Worm (Caenorhabditis elegans): ENCODE results near the gene str-87.

Gene str-87

DNA sequence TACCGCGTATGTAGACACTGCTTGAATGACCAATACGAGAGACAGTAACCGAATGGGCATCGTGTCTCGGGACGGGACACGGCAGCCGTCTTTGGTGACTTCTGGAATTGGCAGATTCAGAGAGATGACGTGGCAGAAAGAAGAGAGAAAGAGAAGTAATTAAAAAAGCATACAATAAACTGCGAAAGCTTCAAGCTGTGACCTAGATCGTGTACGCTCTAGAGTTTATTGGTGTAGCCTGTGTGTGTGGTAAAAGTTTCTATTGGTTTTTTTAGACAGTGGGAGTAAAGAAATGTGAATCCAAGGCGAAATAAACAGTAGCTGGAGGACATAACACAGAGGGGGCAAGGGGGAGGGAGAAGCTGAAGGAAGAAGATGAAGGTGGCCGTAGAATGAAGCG lies 44.0 kb downstream of the str-87 start, which contains the start of gene T19A5.3:
Gene T19A5.3 (minus strand): TSS at position 101 of the 400 bp plus-strand sequence.
- TF ChIP-seq ceh-82 (tag; optimal IDR thresholded peaks at IDR 0.05) (no peak), lin-39 (tag; optimal IDR thresholded peaks at IDR 0.05) (no peak), daf-12 (tag; optimal IDR thresholded peaks at IDR 0.05) (no peak), aly-2 (tag; optimal IDR thresholded peaks at IDR 0.05) (no peak), ztf-11 (tag; optimal IDR thresholded peaks at IDR 0.05) (no peak), elt-1 (tag; optimal IDR thresholded peaks at IDR 0.05) (no peak), lsy-12 (tag; optimal IDR thresholded peaks at IDR 0.05) (no peak), nhr-25 (tag; optimal IDR thresholded peaks at IDR 0.05) (no peak), zag-1 (tag; optimal IDR thresholded peaks at IDR 0.05) (no peak)

- TF ChIP-seq snpc-4 (tag; optimal IDR thresholded peaks at IDR 0.05) (no peak), nhr-23 (tag; optimal IDR thresholded peaks at IDR 0.05) (peak; percentile 47), elt-3 (tag; optimal IDR thresholded peaks at IDR 0.05) (no peak), eor-1 (tag; optimal IDR thresholded peaks at IDR 0.05) (no peak), mdl-1 (tag; optimal IDR thresholded peaks at IDR 0.05) (no peak), nhr-237 (tag; optimal IDR thresholded peaks at IDR 0.05) (no peak)
These were observed 45.5 kb downstream of the str-87 start for ce11 chrV:8942437-8942978.

DNA sequence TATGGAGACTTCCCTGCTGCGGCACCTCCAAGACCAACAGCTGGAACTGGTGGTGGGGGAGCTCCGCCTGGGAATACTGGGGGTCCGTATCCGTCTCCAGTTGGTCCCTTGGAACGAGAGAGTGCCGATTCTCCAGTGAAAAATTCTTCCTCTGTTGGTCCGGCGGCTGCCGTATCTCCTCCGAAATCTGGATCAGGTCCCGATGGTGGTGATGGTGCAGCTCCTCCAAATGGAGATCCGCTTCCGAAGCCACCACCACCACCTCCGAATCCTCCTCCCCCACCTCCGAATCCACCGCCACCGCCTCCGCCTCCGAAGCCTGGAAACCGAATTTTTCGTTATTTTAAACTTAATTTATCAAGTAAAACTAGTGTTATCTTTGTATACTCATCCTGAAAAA lies 47.6 kb downstream of the str-87 start:
- TF ChIP-seq ceh-9 (tag; optimal IDR thresholded peaks at IDR 0.05): no peak
- no peak for TF ChIP-seq pqm-1 (tag; optimal IDR thresholded peaks at IDR 0.05)
- TF ChIP-seq fkh-10 (GFP tag; optimal IDR thresholded peaks at IDR 0.05): no peak
- no peak for TF ChIP-seq ceh-82 (tag; optimal IDR thresholded peaks at IDR 0.05)
- TF ChIP-seq ztf-4 (tag; optimal IDR thresholded peaks at IDR 0.05): no peak
- TF ChIP-seq sea-2 (GFP tag; optimal IDR thresholded peaks at IDR 0.05): no peak

ce11 chrV:8939424-8940065 lies 48.5 kb downstream of the str-87 start:
- TF ChIP-seq elt-2 (tag; optimal IDR thresholded peaks at IDR 0.05) (peak; percentile 32), nhr-23 (tag; optimal IDR thresholded peaks at IDR 0.05) (no peak), nhr-12 (tag; optimal IDR thresholded peaks at IDR 0.05) (no peak), eor-1 (tag; optimal IDR thresholded peaks at IDR 0.05) (no peak), nfya-1 (tag; optimal IDR thresholded peaks at IDR 0.05; ENCODE audit: insufficient read depth) (peak; percentile 18), ama-1 (optimal IDR thresholded peaks at IDR 0.05) (peak; percentile 98), pha-4 (tag; optimal IDR thresholded peaks at IDR 0.05) (peak; percentile 35), zag-1 (tag; optimal IDR thresholded peaks at IDR 0.05) (no peak), ztf-4 (tag; optimal IDR thresholded peaks at IDR 0.05) (peak; percentile 39), nhr-237 (tag; optimal IDR thresholded peaks at IDR 0.05) (no peak), nhr-25 (tag; optimal IDR thresholded peaks at IDR 0.05) (peak; percentile 27), lsy-12 (tag; optimal IDR thresholded peaks at IDR 0.05) (peak; percentile 1)

DNA sequence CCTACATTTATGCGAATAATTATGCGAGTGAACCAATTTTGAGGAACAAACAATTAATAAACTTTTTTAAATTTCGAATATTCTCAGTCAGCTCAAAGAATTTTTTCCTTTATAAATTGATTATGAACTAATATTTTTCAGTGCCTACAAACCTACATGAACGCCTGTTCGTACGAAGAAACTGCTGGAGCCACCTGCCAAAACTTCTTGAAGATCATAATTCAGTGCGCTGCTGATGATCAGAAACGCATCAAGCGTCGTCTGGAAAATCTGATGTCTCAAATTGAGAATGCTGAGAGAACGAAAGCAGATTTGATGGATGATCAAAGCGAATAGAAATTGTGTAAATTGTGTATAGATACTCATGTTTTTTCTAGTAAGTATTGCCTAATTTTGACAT lies 49.1 kb downstream of the str-87 start:
- TF ChIP-seq fos-1 (tag; optimal IDR thresholded peaks at IDR 0.05) (no peak), jun-1 (tag; optimal IDR thresholded peaks at IDR 0.05) (no peak), ama-1 (optimal IDR thresholded peaks at IDR 0.05) (peak; percentile 76), snpc-4 (tag; optimal IDR thresholded peaks at IDR 0.05) (no peak), nhr-43 (tag; optimal IDR thresholded peaks at IDR 0.05; ENCODE audit: poor library complexity, severe bottlenecking) (peak; percentile 8), nhr-67 (tag; optimal IDR thresholded peaks at IDR 0.05) (no peak), egl-5 (tag; optimal IDR thresholded peaks at IDR 0.05) (no peak), ztf-4 (tag; optimal IDR thresholded peaks at IDR 0.05) (no peak), fkh-2 (tag; optimal IDR thresholded peaks at IDR 0.05) (no peak), aly-2 (tag; optimal IDR thresholded peaks at IDR 0.05) (no peak), nhr-76 (tag; optimal IDR thresholded peaks at IDR 0.05) (no peak)

ce11 chrV:8938445-8938844 lies 49.6 kb downstream of the str-87 start:
- TF ChIP-seq ceh-16 (tag; optimal IDR thresholded peaks at IDR 0.05) (no peak), ama-1 (optimal IDR thresholded peaks at IDR 0.05) (peak; percentile 81), ceh-9 (tag; optimal IDR thresholded peaks at IDR 0.05) (no peak), elt-3 (tag; optimal IDR thresholded peaks at IDR 0.05) (no peak), unc-62 (GFP tag; optimal IDR thresholded peaks at IDR 0.05) (no peak)
